Fruit fly (Drosophila melanogaster): Measurements from ENCODE around the gene CG1638.

DNA sequence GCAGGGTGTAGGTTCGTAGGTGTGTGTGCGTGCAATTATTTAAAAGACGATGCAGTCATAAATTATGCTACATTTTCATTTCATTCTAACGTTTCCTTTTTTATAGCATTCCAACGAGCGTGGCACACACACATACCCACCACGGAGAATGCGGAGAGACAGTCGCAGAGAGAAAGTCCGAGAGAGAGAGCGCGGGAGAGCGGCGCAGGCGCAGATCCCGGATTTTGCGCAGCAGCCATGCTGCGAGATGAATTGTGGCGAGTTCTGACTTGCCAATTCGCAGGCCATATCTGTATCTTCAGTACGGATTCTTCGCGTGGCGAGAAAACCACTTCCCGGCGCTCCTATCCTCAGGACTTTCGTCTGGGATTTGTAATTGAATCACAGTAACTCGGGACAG lies 31.4 kb downstream of the CG1638 start, which contains the start of gene kek6:
- TF ChIP-seq CG9948 (tag; optimal IDR thresholded peaks at IDR 0.05), result no peak
- TF ChIP-seq EcR (GFP tag; optimal IDR thresholded peaks at IDR 0.05), result no peak
- TF ChIP-seq Pif1A (GFP tag; optimal IDR thresholded peaks at IDR 0.05), result no peak
- TF ChIP-seq gl (tag; optimal IDR thresholded peaks at IDR 0.05), result no peak
- no peak for TF ChIP-seq CG32121 (GFP tag; IDR thresholded peaks at IDR 0.05)
- TF ChIP-seq CG12605 (GFP tag; IDR thresholded peaks at IDR 0.05), result no peak
- no peak for TF ChIP-seq CG14655 (GFP tag; optimal IDR thresholded peaks at IDR 0.05)
- TF ChIP-seq rn (GFP tag; IDR thresholded peaks at IDR 0.05), result no peak
- no peak for TF ChIP-seq Snoo (tag; optimal IDR thresholded peaks at IDR 0.05)
- no peak for TF ChIP-seq CG17806 (tag; optimal IDR thresholded peaks at IDR 0.05)
- TF ChIP-seq Ets98B (GFP tag; IDR thresholded peaks at IDR 0.05), result no peak
- no peak for TF ChIP-seq Pif1B (GFP tag; optimal IDR thresholded peaks at IDR 0.05)
- TF ChIP-seq CG4496 (GFP tag; IDR thresholded peaks at IDR 0.05), result no peak
- no peak for TF ChIP-seq CG8301 (tag; optimal IDR thresholded peaks at IDR 0.05)
